Fruit fly (Drosophila melanogaster): ENCODE data around the gene Nhe3.

Gene Nhe3

DNA sequence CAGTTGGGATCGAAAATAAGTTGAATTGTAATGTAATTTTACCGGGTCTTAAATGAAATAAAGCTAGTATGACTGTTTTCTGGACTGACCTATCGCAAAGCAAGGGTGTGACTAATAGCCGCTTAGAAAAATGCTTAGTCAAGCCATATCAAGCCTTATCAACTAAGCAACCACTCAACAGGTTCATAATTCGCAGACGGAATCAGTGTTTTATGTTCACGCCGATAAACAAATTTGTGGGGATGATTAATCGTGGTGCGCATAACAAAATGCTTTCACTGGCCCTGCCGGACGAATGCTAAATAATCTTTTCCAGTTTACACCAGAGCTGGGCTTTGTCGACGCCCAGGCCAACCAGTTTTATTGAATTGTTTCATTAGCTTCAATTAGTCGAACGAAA lies 1.3 kb downstream of the Nhe3 start (continued):
- TF ChIP-seq CG13624 (GFP tag; optimal IDR thresholded peaks at IDR 0.05) (no peak), bigmax (GFP tag; optimal IDR thresholded peaks at IDR 0.05) (no peak), Meics (GFP tag; optimal IDR thresholded peaks at IDR 0.05) (no peak), CG9932 (GFP tag; IDR thresholded peaks at IDR 0.05) (no peak), CG3163 (GFP tag; optimal IDR thresholded peaks at IDR 0.05) (no peak), NC2α (GFP tag; optimal IDR thresholded peaks at IDR 0.05) (no peak), vvl (GFP tag; IDR thresholded peaks at IDR 0.05) (no peak), CG3995 (GFP tag; optimal IDR thresholded peaks at IDR 0.05) (no peak), CG5953 (GFP tag; IDR thresholded peaks at IDR 0.05) (no peak), CG31388 (GFP tag; optimal IDR thresholded peaks at IDR 0.05) (no peak), CG7786 (GFP tag; optimal IDR thresholded peaks at IDR 0.05) (no peak), CG16813 (GFP tag; IDR thresholded peaks at IDR 0.05; ENCODE audit: partially characterized antibody) (no peak), odd (GFP tag; optimal IDR thresholded peaks at IDR 0.05) (no peak), sug (tag; optimal IDR thresholded peaks at IDR 0.05) (peak; percentile 61), CG12769 (tag; optimal IDR thresholded peaks at IDR 0.05) (no peak), CG34376 (GFP tag; optimal IDR thresholded peaks at IDR 0.05) (peak; percentile 74), CG10274 (GFP tag; optimal IDR thresholded peaks at IDR 0.05) (no peak), CG4360 (GFP tag; IDR thresholded peaks at IDR 0.05) (no peak), Pdp1 (GFP tag; optimal IDR thresholded peaks at IDR 0.05) (peak in 1 of 2 experiments; percentile 39), exex (tag; optimal IDR thresholded peaks at IDR 0.05) (peak; percentile 87), ara (GFP tag; IDR thresholded peaks at IDR 0.05) (no peak), NC2β (GFP tag; optimal IDR thresholded peaks at IDR 0.05) (no peak), mam (GFP tag; optimal IDR thresholded peaks at IDR 0.05) (no peak), CG10543 (GFP tag; optimal IDR thresholded peaks at IDR 0.05) (no peak), az2 (GFP tag; optimal IDR thresholded peaks at IDR 0.05) (no peak), CG3407 (GFP tag; optimal IDR thresholded peaks at IDR 0.05) (no peak), Lpt (GFP tag; optimal IDR thresholded peaks at IDR 0.05) (no peak), CG13894 (tag; optimal IDR thresholded peaks at IDR 0.05) (no peak), Doc2 (GFP tag; IDR thresholded peaks at IDR 0.05) (no peak), da (GFP tag; optimal IDR thresholded peaks at IDR 0.05) (no peak), B-H2 (GFP tag; optimal IDR thresholded peaks at IDR 0.05) (peak; percentile 19), CG15514 (GFP tag; optimal IDR thresholded peaks at IDR 0.05) (peak; percentile 71), CG18599 (GFP tag; optimal IDR thresholded peaks at IDR 0.05) (no peak), gfzf (GFP tag; optimal IDR thresholded peaks at IDR 0.05) (no peak), CG1233 (GFP tag; optimal IDR thresholded peaks at IDR 0.05) (no peak), sr (GFP tag; IDR thresholded peaks at IDR 0.05) (no peak), Hsf (GFP tag; optimal IDR thresholded peaks at IDR 0.05) (no peak), CG13775 (GFP tag; optimal IDR thresholded peaks at IDR 0.05) (no peak), kah (GFP tag; optimal IDR thresholded peaks at IDR 0.05) (no peak), caup (GFP tag; optimal IDR thresholded peaks at IDR 0.05; ENCODE audit: severe bottlenecking) (no peak), CG8281 (tag; optimal IDR thresholded peaks at IDR 0.05) (no peak), lmd (GFP tag; IDR thresholded peaks at IDR 0.05) (no peak), mirr (GFP tag; optimal IDR thresholded peaks at IDR 0.05) (peak; percentile 71), Med (GFP tag) (peak; percentile 28), CG2202 (tag; optimal IDR thresholded peaks at IDR 0.05) (no peak), bab2 (GFP tag; optimal IDR thresholded peaks at IDR 0.05) (no peak), CG11085 (GFP tag; IDR thresholded peaks at IDR 0.05) (no peak), pita (GFP tag; optimal IDR thresholded peaks at IDR 0.05) (no peak), CG2712 (tag; optimal IDR thresholded peaks at IDR 0.05) (no peak), CG11398 (GFP tag; optimal IDR thresholded peaks at IDR 0.05) (no peak), ems (GFP tag; optimal IDR thresholded peaks at IDR 0.05) (no peak), YL-1 (GFP tag; optimal IDR thresholded peaks at IDR 0.05) (no peak)
